Worm (Caenorhabditis elegans): ENCODE measurements around the gene R102.6.
"Not testable (repeated sequence)": the region's sequence is repeated elsewhere in the genome, so short reads cannot be mapped to it uniquely, and the experiment has no call there.

The R102.6 gene

DNA sequence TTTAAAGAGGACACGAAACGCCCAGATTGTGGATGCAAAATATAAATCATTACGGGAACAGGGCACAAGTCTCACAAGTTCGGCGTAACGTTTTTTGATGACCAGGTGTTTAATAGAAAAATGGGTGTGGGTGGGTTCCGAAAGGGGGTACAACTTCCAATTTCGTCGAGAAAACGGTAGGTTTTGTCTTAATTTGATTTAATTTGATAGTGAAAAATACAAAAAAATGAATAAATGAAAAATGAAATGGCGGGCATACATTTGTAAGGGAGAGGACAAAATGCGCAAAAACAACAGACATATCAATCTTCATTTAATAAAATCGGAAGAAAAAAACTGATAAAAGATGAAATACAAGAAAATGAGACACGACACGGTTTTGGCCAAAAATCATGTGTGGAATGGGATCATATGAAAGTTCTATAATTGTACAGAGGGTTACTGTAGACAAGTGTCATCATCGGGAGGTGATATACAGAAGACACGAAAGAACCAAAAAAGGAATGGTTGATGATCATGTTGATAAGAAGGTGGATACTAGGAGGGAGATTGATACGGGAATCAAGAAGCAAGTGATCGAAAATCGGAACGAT lies 4.0 kb downstream of the R102.6 start:
- TF ChIP-seq unc-62 (GFP tag; optimal IDR thresholded peaks at IDR 0.05): no peak

DNA sequence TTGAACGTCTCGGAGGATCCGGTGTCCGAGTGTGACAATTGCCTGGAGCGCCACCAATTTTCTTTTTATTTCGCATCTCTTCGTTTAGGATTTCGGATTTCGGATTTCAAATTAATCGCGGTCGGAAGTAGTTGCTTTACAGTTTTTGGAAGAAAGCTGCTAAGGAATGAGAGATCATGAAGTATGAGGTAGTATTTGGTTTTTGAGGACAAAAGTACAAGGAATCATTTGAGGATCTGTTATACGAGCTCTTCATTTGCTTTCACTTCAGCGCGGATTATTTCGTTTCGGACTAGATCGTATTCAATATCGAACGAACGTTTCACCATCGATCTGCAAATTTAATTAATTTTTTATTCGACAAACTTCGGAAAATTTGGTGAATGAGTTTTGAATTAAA lies 6.3 kb downstream of the R102.6 start, which contains the start of gene R102.11:
TSS of gene R102.11 (minus strand) at position 101 of the 400 bp plus-strand sequence.
- no peak for TF ChIP-seq unc-62 (GFP tag; optimal IDR thresholded peaks at IDR 0.05)

DNA sequence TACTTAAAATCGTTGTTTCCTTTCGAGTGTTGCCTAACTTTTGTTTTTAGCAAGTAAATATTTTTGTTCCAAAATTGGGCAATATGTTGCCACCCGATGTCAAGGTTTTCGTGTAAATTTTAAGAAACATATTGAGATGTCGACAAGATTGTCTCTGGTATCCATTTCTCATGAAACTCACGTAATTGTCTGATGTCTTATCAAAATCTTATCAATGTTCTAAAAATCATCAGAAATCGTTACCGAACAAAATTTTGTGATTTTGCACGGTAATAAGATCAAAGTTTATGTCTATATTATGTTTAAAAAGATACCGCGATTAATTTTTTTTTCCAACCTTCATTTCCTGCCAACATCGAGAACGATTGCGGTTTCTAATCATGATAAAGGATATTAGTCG lies 7.0 kb downstream of the R102.6 start:
- no peak for TF ChIP-seq unc-62 (GFP tag; optimal IDR thresholded peaks at IDR 0.05)

ce11 chrIV:10698486-10698885 lies 7.5 kb downstream of the R102.6 start:
- no peak for TF ChIP-seq unc-62 (GFP tag; optimal IDR thresholded peaks at IDR 0.05)

DNA sequence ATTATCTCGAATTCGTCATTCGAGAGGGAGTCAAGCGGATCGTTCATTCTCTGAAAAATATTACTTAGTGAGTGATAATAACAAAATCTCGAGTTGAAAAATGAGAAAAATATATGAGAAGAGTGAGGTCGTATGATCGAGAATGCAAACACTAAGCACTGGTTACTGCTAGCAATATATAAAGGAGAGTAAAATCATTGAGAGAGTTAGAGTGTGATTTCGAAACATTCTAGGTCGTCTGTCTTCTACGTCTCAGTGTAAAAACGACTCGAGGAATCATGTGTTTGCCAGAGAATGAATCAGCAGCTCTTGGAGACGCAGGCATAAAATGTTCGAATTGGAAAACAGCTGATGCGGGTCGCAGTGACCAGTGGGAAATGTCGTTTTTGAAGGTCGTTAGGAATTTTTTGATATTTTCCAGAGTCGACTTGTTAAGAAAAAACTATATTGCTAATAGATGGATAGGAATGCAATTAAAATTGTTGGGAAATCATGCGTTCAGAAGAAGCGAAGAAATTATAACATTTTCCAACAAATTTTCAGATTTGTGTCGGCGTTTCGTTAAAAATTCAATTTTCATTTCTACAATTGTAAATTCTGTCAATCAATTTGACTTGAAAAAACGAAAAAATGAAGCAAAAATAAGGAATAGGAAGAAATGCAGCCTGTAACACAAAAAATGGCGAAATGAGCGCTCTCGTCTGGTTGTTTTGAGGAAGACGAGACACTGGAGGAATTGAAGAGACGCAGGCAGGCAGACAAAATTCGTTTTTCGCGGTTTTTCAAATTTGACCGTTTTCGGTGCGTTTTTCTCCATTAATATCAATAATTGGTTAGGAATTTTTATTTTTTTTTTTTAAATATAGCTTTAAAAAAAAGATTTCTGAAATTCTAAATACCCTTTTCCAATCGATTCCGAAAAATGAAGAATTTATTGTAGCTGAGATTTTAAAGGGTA lies 8.7 kb downstream of the R102.6 start, which contains the start of gene allo-1:
TSS of gene allo-1 (minus strand) at position 51 of the 958 bp plus-strand sequence.
- TF ChIP-seq unc-62 (GFP tag; optimal IDR thresholded peaks at IDR 0.05): no peak

DNA sequence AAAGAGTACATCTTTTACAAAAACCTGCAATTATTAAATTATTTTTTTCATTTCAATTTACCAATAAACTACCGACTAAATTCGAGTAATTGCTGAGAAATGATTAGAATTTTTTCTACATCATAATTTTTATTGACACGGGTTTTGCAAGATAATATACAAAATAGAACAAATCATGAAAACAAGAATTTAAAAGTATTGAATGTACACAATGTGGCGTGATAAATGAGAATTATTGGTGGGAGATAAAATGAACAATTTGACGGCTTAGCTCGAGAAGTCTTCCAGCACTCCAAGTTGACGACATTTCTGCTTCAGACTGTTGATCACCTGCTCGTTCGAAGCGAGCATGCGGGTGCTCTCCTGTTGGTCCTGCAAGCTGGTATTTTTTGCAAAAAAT lies 10.8 kb downstream of the R102.6 start, which contains the start of gene R102.4:
TSS of gene R102.4 (minus strand) at position 101 of the 400 bp plus-strand sequence.
- TF ChIP-seq unc-62 (GFP tag; optimal IDR thresholded peaks at IDR 0.05): no peak

DNA sequence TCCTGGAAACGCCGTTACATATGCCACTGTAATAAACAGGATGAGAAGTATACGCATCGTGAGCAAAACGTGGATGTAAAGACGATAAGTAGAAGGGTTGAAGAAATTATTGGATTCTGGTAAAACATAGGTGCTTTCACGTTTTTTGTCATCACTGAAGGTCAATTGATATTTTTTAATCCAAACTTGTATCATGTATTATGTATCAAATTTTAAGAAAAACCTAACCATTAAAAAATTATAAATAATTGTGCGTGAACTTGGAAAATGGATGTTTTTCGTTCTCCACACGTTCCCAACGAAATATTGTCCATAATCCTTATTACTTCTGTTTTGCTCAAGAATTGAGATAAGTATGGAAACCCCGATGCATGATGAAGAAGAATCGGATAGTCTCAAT lies 15.9 kb downstream of the R102.6 start, which contains the start of gene R102.8:
TSS of gene R102.8 (minus strand) at position 101 of the 400 bp plus-strand sequence.
- TF ChIP-seq unc-62 (GFP tag; optimal IDR thresholded peaks at IDR 0.05): no peak

DNA sequence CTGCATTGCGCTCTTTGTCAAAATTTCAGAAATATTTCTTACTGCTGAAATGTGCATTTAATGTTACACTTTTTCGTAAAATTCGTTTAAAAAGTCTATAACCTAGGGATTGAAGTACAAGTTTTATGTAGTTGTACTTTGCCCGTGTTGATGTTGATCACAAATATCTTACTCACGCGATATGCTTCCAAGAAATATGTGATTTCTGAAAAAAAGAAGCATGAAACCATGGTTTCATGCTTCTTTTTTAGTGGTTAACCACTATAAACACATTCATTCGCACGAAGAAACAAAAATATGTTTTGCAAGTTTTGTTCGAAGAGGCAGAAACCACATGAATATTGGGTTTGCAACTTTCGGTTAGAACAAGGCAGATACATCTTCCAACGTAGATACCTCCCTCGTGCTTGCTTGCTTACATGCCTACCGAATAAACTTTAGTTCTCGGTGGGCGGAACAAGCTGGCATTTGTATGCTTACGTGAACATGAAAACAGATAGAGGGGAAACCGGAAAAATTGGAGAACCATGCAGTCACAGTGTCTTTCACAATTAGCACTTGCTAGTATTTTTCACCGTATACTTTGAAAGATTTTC lies 16.9 kb downstream of the R102.6 start, which contains the start of gene R102.3:
TSS of gene R102.3 (plus strand) at position 546 of the 596 bp plus-strand sequence.
- no peak for TF ChIP-seq unc-62 (GFP tag; optimal IDR thresholded peaks at IDR 0.05)

DNA sequence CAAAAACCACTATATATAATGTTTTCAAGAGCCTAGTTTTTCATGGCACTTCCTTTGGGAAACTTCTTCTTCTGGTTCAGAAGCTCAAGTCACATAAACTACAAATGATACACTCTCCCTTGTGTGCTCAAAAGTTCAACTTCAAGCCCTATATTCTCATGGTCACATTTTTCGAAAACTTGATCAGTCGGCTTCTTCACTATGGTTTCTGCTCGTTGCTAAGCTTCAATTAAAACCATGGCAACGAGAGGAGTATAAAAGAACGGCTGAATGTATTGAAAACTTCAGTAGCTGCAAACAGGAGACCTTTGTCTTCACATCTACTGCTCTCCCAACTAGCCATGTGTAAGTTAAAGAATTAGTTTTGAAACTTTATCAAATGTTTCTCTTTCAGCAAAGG lies 18.7 kb downstream of the R102.6 start, which contains the start of gene R102.2:
TSS of gene R102.2 (plus strand) at position 301 of the 400 bp plus-strand sequence.
- not testable (repeated sequence) for TF ChIP-seq unc-62 (GFP tag; optimal IDR thresholded peaks at IDR 0.05)

ce11 chrIV:10685758-10686157 lies 20.2 kb downstream of the R102.6 start, which contains the start of the genes K08C7.6 and R102.1:
Gene K08C7.6 (minus strand): TSS chrIV:10685858.
Gene R102.1 (plus strand): TSS chrIV:10686048.
- no peak for TF ChIP-seq unc-62 (GFP tag; optimal IDR thresholded peaks at IDR 0.05)

DNA sequence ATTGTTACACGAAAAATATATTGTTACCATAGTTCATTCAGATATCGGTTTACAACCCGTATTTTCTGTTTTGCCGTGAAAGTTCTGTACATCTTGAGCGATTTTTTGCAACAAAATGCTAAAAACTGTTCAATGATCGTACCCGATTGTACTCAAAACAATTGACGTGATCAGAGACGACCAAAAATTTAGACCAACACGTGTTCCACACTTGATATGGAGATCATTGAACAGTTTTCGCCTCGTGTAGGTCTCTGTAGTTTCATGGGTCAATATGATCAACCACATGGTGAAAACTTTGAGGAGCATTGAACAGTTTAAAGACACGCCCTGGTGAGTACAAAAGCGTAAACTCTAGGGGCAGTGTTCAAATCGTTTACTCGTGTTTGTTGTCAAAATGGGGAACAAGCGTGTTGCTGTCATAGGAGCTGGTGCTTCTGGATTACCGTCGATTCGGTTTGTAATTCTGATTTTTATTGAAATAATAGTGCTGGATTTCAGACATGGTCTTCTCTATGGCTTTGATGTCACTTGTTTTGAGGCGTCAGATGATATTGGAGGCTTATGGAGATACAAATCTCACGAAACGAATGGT lies 23.7 kb downstream of the R102.6 start, which contains the start of gene fmo-2:
TSS of gene fmo-2 (plus strand) at position 370 of the 595 bp plus-strand sequence.
- no peak for TF ChIP-seq unc-62 (GFP tag; optimal IDR thresholded peaks at IDR 0.05)

DNA sequence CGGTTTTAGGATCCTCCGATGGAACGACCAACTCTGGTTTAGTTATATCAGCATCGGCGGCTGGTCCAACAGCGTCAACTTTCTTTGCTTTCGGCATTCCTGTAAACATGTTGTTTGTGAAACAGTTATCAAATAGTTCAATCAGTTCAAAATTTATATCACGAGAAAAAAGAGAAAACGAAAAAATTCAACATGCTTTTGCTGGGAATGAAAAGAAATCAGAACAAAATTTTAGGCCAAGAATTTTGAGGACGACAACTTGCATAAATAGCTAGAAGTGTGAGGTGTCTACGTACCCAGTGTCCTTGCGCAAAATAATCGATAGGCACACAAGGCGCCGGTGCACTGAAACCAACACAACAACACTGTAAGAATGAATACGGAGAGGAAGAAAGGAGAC lies 25.6 kb downstream of the R102.6 start, which contains the start of gene K08C7.4:
TSS of gene K08C7.4 (minus strand) at position 101 of the 400 bp plus-strand sequence.
- TF ChIP-seq unc-62 (GFP tag; optimal IDR thresholded peaks at IDR 0.05): no peak

ce11 chrIV:10668561-10668960 lies 37.4 kb downstream of the R102.6 start:
- TF ChIP-seq unc-62 (GFP tag; optimal IDR thresholded peaks at IDR 0.05): no peak

DNA sequence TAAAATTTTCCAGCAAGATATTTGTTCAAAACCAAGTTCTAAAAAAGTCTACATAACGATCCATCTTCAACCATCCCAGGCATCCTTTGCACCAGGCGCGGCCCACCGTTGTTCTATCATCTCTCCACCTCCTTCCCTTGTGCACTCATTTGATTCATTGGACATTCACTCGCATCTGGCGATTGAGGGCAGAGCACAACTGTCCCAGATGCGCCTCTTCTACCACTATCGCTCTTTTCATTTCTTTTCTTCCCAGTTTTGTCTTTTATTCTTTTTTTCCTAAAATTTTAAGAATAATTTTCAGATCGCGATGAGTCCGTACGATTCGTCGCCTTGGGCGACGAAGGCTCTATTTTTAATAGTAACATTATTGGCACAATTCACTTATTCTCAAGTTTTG lies 39.5 kb downstream of the R102.6 start, which contains the start of gene epi-1:
TSS of gene epi-1 (plus strand) at position 301 of the 400 bp plus-strand sequence.
- TF ChIP-seq unc-62 (GFP tag; optimal IDR thresholded peaks at IDR 0.05): no peak

DNA sequence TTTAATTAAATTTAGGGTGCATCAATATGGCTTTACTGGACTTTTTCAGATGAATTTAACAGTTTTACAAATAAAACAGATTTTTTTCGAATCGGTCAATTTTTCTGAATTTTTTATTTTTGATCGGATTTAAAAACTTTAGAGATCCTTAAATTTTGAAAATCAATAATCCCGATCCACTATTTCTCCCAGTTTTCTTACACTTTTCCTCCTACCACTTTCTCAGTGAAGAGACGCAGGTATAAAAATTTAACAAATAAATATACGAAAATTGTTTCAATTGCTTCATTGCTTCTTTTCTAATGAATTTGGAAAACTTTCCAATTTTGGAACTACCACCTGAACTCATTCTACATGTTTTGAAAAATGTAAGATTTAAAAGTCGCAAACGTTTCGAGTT lies 41.9 kb downstream of the R102.6 start, which contains the start of gene K08C7.7:
TSS of gene K08C7.7 (plus strand) at position 301 of the 400 bp plus-strand sequence.
- no peak for TF ChIP-seq unc-62 (GFP tag; optimal IDR thresholded peaks at IDR 0.05)
